Fruit fly (Drosophila melanogaster) whole organism, pupa: ENCODE measurements around the gene CG31870.

Source experiments
- CG14655 ChIP-seq: fragments of 200-800 bp; sonication (Bioruptor generic); optimal IDR thresholded peaks from 3 replicates; lab custom pipeline; 2017; ENCODE audit warnings: mild to moderate bottlenecking, missing biosample characterization, missing genetic modification reagents, missing genetic modification characterization
- CG15710 ChIP-seq: fragments of 200-800 bp; sonication (Bioruptor generic); optimal IDR thresholded peaks from 2 replicates; lab custom pipeline; 2018; ENCODE audit warnings: missing biosample characterization, mild to moderate bottlenecking, missing genetic modification characterization, moderate library complexity
- CG32121 ChIP-seq: fragments of 200-800 bp; sonication (Bioruptor generic); IDR thresholded peaks from 2 replicates; pipeline ENCODE4 v1.3.6; 2022; ENCODE audit warnings: missing biosample characterization, missing genetic modification characterization
- gl ChIP-seq: fragments of 200-800 bp; sonication (Bioruptor generic); optimal IDR thresholded peaks from 2 replicates; lab custom pipeline; 2018; ENCODE audit warnings: missing biosample characterization, mild to moderate bottlenecking, missing genetic modification characterization

DNA sequence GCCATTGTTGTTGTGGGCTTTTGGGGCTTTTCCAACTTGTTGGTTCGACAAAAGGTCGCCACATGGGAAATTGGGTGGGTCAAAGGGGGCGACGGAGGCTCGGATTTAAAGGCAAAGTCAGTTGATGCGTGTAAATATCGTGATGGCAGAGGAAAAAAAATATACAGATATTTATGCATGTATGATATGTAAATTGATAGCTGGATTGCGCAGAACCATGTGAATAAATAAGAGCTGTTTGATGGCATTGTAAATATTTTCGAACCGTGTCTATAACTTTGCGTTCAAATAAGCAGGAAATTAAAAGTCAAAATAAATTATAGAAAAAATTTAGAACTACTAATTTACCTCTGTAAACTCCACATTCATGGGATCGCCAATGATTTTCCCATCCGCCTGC, 32.6 kb downstream of the CG31870 start:
- no peak for TF ChIP-seq gl (tag; lab: Kevin White, UChicago)
- TF ChIP-seq CG32121 (GFP tag; lab: Robert Waterston, UW): no peak
- TF ChIP-seq CG15710: no peak
- no peak for TF ChIP-seq CG14655 (GFP tag; lab: Kevin White, UChicago)
